Fruit fly (Drosophila melanogaster) whole organism: ENCODE data around the gene Arpc2.
"Not testable (repeated sequence)": the region's sequence is repeated elsewhere in the genome, so short reads cannot be mapped to it uniquely, and the experiment has no call there.

Source experiments
- CG8478 ChIP-seq: fragments of >200 bp; optimal IDR thresholded peaks from 2 replicates; lab custom pipeline; 2018; ENCODE audit warnings: inconsistent platforms
- Dll ChIP-seq: fragments of >200 bp; optimal IDR thresholded peaks from 2 replicates; lab custom pipeline; 2017
- EcR ChIP-seq, 2 experiments: fragments of >200 bp; optimal IDR thresholded peaks; 2 replicates each; lab custom pipeline; 2017; ENCODE audit warnings: missing biosample characterization in 2 of 2, missing genetic modification characterization in 2 of 2, missing genetic modification reagents in 2 of 2
- pan ChIP-seq: fragments of >200 bp; optimal IDR thresholded peaks from 2 replicates; lab custom pipeline; 2017
- psq ChIP-seq: fragments of >200 bp; optimal IDR thresholded peaks from 2 replicates; lab custom pipeline; 2017
- usp ChIP-seq: fragments of >200 bp; optimal IDR thresholded peaks from 2 replicates; lab custom pipeline; 2017; ENCODE audit warnings: missing biosample characterization, missing genetic modification characterization, mixed read lengths

Gene Arpc2

dm6 chr2L:20435199-20435598 lies 18.3 kb downstream of the Arpc2 start:
- TF ChIP-seq pan (lab: Kevin White, UChicago) (no peak), CG8478 (no peak), Dll (lab: Kevin White, UChicago) (no peak), usp (GFP tag; lab: Kevin White, UChicago) (no peak), psq (no peak), EcR (GFP tag; optimal IDR thresholded peaks at IDR 0.05; lab: Kevin White, UChicago) (no peak)

- no peak for TF ChIP-seq Dll (lab: Kevin White, UChicago)
- TF ChIP-seq CG8478, result no peak
- no peak for TF ChIP-seq pan (lab: Kevin White, UChicago)
- no peak for TF ChIP-seq EcR (GFP tag; optimal IDR thresholded peaks at IDR 0.05; lab: Kevin White, UChicago)
- no peak for TF ChIP-seq psq
- no peak for TF ChIP-seq usp (GFP tag; lab: Kevin White, UChicago)
Observed at dm6 chr2L:20437873-20438272, 21.0 kb downstream of the Arpc2 start.

- no peak for TF ChIP-seq Dll (lab: Kevin White, UChicago)
- no peak for TF ChIP-seq EcR (GFP tag; optimal IDR thresholded peaks at IDR 0.05; lab: Kevin White, UChicago)
- no peak for TF ChIP-seq psq
- TF ChIP-seq CG8478, result no peak
- no peak for TF ChIP-seq usp (GFP tag; lab: Kevin White, UChicago)
- TF ChIP-seq pan (lab: Kevin White, UChicago), result no peak
Observed at dm6 chr2L:20438474-20438873, 21.6 kb downstream of the Arpc2 start.

dm6 chr2L:20449864-20450263 lies 33.0 kb downstream of the Arpc2 start, which contains the start of the genes CG31683 and CG31687:
CG31683 (minus strand) TSS chr2L:20449964.
CG31687 (plus strand) TSS chr2L:20450225.
- not testable (repeated sequence) for TF ChIP-seq EcR (GFP tag; optimal IDR thresholded peaks at IDR 0.05; lab: Kevin White, UChicago); CG8478; psq

- TF ChIP-seq psq; pan (lab: Kevin White, UChicago); Dll (lab: Kevin White, UChicago): not testable (repeated sequence)
Observed at dm6 chr2L:20458975-20459374, 42.1 kb downstream of the Arpc2 start, which contains the start of the genes CG18858 and Cdc23. CG18858 (minus strand) TSS chr2L:20459075. Cdc23 (plus strand) TSS chr2L:20459342.

dm6 chr2L:20463316-20463856 lies 46.5 kb downstream of the Arpc2 start, which contains the start of gene CG2493:
CG2493 (minus strand) TSS chr2L:20463444.
- TF ChIP-seq Dll (lab: Kevin White, UChicago) (no peak), pan (lab: Kevin White, UChicago) (no peak), CG8478 (no peak), psq (no peak), EcR (GFP tag; optimal IDR thresholded peaks at IDR 0.05; lab: Kevin White, UChicago) (no peak), usp (GFP tag; lab: Kevin White, UChicago) (no peak)

dm6 chr2L:20464385-20464784 lies 47.5 kb downstream of the Arpc2 start:
- TF ChIP-seq EcR (GFP tag; optimal IDR thresholded peaks at IDR 0.05; lab: Kevin White, UChicago), result no peak
- no peak for TF ChIP-seq psq
- TF ChIP-seq Dll (lab: Kevin White, UChicago), result no peak
- no peak for TF ChIP-seq usp (GFP tag; lab: Kevin White, UChicago)
- TF ChIP-seq pan (lab: Kevin White, UChicago), result no peak
- TF ChIP-seq CG8478, result no peak
